Fruit fly (Drosophila melanogaster) whole organism, embryonic: ENCODE results near the gene CG15330.

Source experiments
- CG10321 ChIP-seq: fragments of 200-800 bp; sonication (Bioruptor generic); IDR thresholded peaks from 2 replicates; pipeline ENCODE4 v1.3.6; 2022; ENCODE audit warnings: missing biosample characterization, missing genetic modification characterization
- CG11398 ChIP-seq: fragments of 200-800 bp; sonication (Bioruptor generic); optimal IDR thresholded peaks from 2 replicates; lab custom pipeline; 2016; ENCODE audit warnings: missing biosample characterization, missing genetic modification characterization
- CG11504 ChIP-seq: fragments of 200-800 bp; sonication (Bioruptor generic); optimal IDR thresholded peaks from 3 replicates; lab custom pipeline; 2019; ENCODE audit warnings: missing biosample characterization, mild to moderate bottlenecking, missing genetic modification characterization, moderate library complexity
- CG12299 ChIP-seq: fragments of 200-800 bp; sonication (Bioruptor generic); optimal IDR thresholded peaks from 2 replicates; lab custom pipeline; 2018; ENCODE audit warnings: missing biosample characterization, mild to moderate bottlenecking, missing genetic modification characterization
- CG1233 ChIP-seq: fragments of 200-800 bp; sonication (Bioruptor generic); optimal IDR thresholded peaks from 4 replicates; lab custom pipeline; 2018; ENCODE audit warnings: missing biosample characterization, mild to moderate bottlenecking, missing genetic modification characterization
- CG14014 ChIP-seq: fragments of 200-800 bp; sonication (Bioruptor generic); IDR thresholded peaks from 2 replicates; pipeline ENCODE4 v1.3.6; 2022; ENCODE audit warnings: missing biosample characterization, missing genetic modification characterization
- CG15479 ChIP-seq: fragments of 200-800 bp; sonication (Bioruptor generic); optimal IDR thresholded peaks from 3 replicates; lab custom pipeline; 2019; ENCODE audit warnings: missing biosample characterization, mild to moderate bottlenecking, missing genetic modification characterization, moderate library complexity
- CG17361 ChIP-seq: fragments of 200-800 bp; sonication (Bioruptor generic); IDR thresholded peaks from 3 replicates; pipeline ENCODE4 v1.3.6; 2022; ENCODE audit warnings: missing biosample characterization, missing genetic modification characterization
- CG17829 ChIP-seq: fragments of 200-800 bp; optimal IDR thresholded peaks from 2 replicates; lab custom pipeline; 2019; ENCODE audit warnings: missing biosample characterization, mild to moderate bottlenecking, missing genetic modification characterization, moderate library complexity
- CG1832 ChIP-seq: fragments of 200-800 bp; sonication (Bioruptor generic); optimal IDR thresholded peaks from 2 replicates; lab custom pipeline; 2017; ENCODE audit warnings: missing biosample characterization, mild to moderate bottlenecking, missing genetic modification characterization, inconsistent platforms
- CG2199 ChIP-seq: fragments of 200-800 bp; sonication (Bioruptor generic); IDR thresholded peaks from 3 replicates; pipeline ENCODE4 v1.3.6; 2022; ENCODE audit warnings: missing biosample characterization, missing genetic modification characterization
- CG31388 ChIP-seq: fragments of 200-800 bp; sonication (Bioruptor generic); optimal IDR thresholded peaks from 2 replicates; lab custom pipeline; 2016; ENCODE audit warnings: missing biosample characterization, missing genetic modification characterization
- CG32532 ChIP-seq: fragments of 200-800 bp; sonication (Bioruptor generic); IDR thresholded peaks from 2 replicates; pipeline ENCODE4 v1.3.6; 2022; ENCODE audit warnings: missing biosample characterization, missing genetic modification characterization
- CG33213 ChIP-seq: fragments of 200-800 bp; sonication (Bioruptor generic); optimal IDR thresholded peaks from 3 replicates; lab custom pipeline; 2016; ENCODE audit warnings: missing biosample characterization, missing genetic modification characterization
- CG4424 ChIP-seq: fragments of 200-800 bp; sonication (Bioruptor generic); optimal IDR thresholded peaks from 3 replicates; lab custom pipeline; 2016; ENCODE audit warnings: missing biosample characterization, missing genetic modification characterization
- CG6765 ChIP-seq: fragments of 200-800 bp; sonication (Bioruptor generic); optimal IDR thresholded peaks from 3 replicates; lab custom pipeline; 2017; ENCODE audit warnings: missing biosample characterization, mild to moderate bottlenecking, missing genetic modification characterization
- CG6813 ChIP-seq: fragments of 200-800 bp; sonication (Bioruptor generic); optimal IDR thresholded peaks from 2 replicates; lab custom pipeline; 2017; ENCODE audit warnings: missing biosample characterization, missing genetic modification characterization, mild to moderate bottlenecking, moderate library complexity, missing genetic modification reagents
- CG7963 ChIP-seq: fragments of 200-800 bp; sonication (Bioruptor generic); IDR thresholded peaks from 3 replicates; pipeline ENCODE4 v1.3.6; 2022; ENCODE audit warnings: missing biosample characterization, missing genetic modification characterization; ENCODE audit not compliant: partially characterized antibody
- D19B ChIP-seq: fragments of 200-800 bp; sonication (Bioruptor generic); optimal IDR thresholded peaks from 2 replicates; lab custom pipeline; 2017; ENCODE audit warnings: missing biosample characterization, mild to moderate bottlenecking, missing genetic modification characterization
- Dip3 ChIP-seq: fragments of 200-800 bp; sonication (Bioruptor generic); optimal IDR thresholded peaks from 3 replicates; lab custom pipeline; 2016; ENCODE audit warnings: missing biosample characterization, missing genetic modification characterization
- E2f1 ChIP-seq: fragments of 200-800 bp; sonication (Bioruptor generic); IDR thresholded peaks from 2 replicates; pipeline ENCODE4 v1.3.6; 2022; ENCODE audit warnings: missing biosample characterization, missing genetic modification characterization
- Ets65A ChIP-seq: fragments of 200-800 bp; sonication (Bioruptor generic); peaks from one replicate; lab custom pipeline; 2016; ENCODE audit warnings: missing biosample characterization, missing genetic modification characterization
- Gug ChIP-seq: fragments of 200-800 bp; sonication (Bioruptor generic); IDR thresholded peaks from 4 replicates; pipeline ENCODE4 v1.3.6; 2022; ENCODE audit warnings: missing biosample characterization, missing genetic modification characterization
- HLHmδ ChIP-seq: fragments of 200-800 bp; sonication (Bioruptor generic); optimal IDR thresholded peaks from 2 replicates; lab custom pipeline; 2018; ENCODE audit warnings: missing biosample characterization, mild to moderate bottlenecking, missing genetic modification characterization, moderate library complexity
- Hr39 ChIP-seq: fragments of >200 bp; optimal IDR thresholded peaks from 2 replicates; lab custom pipeline; 2017
- Lpt ChIP-seq: fragments of >200 bp; optimal IDR thresholded peaks from 2 replicates; lab custom pipeline; 2018; ENCODE audit warnings: missing biosample characterization, missing genetic modification characterization
- Med ChIP-seq: fragments of 200-800 bp; sonication (Bioruptor generic); peaks from one replicate; lab custom pipeline; 2016; ENCODE audit warnings: missing biosample characterization, missing genetic modification characterization, mild to moderate bottlenecking, inconsistent platforms, moderate library complexity
- Spps ChIP-seq: fragments of 200-800 bp; sonication (Bioruptor generic); optimal IDR thresholded peaks from 2 replicates; lab custom pipeline; 2018; ENCODE audit warnings: missing biosample characterization, mild to moderate bottlenecking, missing genetic modification characterization
- Usf ChIP-seq: fragments of 200-800 bp; sonication (Bioruptor generic); optimal IDR thresholded peaks from 2 replicates; lab custom pipeline; 2017; ENCODE audit warnings: missing genotype, missing biosample characterization, missing genetic modification characterization
- Xbp1 ChIP-seq: fragments of 200-800 bp; sonication (Bioruptor generic); optimal IDR thresholded peaks from 3 replicates; lab custom pipeline; 2016; ENCODE audit warnings: missing biosample characterization, mild to moderate bottlenecking, missing genetic modification characterization
- ac ChIP-seq: fragments of 200-800 bp; sonication (Bioruptor generic); optimal IDR thresholded peaks from 3 replicates; lab custom pipeline; 2017; ENCODE audit warnings: missing biosample characterization, mild to moderate bottlenecking, missing genetic modification characterization
- az2 ChIP-seq: fragments of 200-800 bp; sonication (Bioruptor generic); optimal IDR thresholded peaks from 3 replicates; lab custom pipeline; 2016; ENCODE audit warnings: missing biosample characterization, missing genetic modification characterization
- cad ChIP-seq: fragments of >200 bp; optimal IDR thresholded peaks from 2 replicates; lab custom pipeline; 2017; ENCODE audit warnings: missing biosample characterization, missing genetic modification characterization
- chn ChIP-seq: fragments of 200-800 bp; sonication (Bioruptor generic); optimal IDR thresholded peaks from 2 replicates; lab custom pipeline; 2016; ENCODE audit warnings: missing biosample characterization, missing genetic modification characterization
- crol ChIP-seq: fragments of 200-800 bp; sonication (Bioruptor generic); IDR thresholded peaks from 2 replicates; pipeline ENCODE4 v1.3.6; 2022; ENCODE audit warnings: missing biosample characterization, missing genetic modification characterization
- dimm ChIP-seq: fragments of 200-800 bp; sonication (Bioruptor generic); IDR thresholded peaks from 2 replicates; pipeline ENCODE4 v1.3.6; 2022; ENCODE audit warnings: missing biosample characterization, missing genetic modification characterization
- eve ChIP-seq, 2 experiments: fragments of >200 bp; optimal IDR thresholded peaks; 2 replicates each; lab custom pipeline; 2017; ENCODE audit warnings: missing biosample characterization in 2 of 2, missing genetic modification characterization in 2 of 2
- gro ChIP-seq: fragments of 200-800 bp; sonication (Bioruptor generic); optimal IDR thresholded peaks from 2 replicates; lab custom pipeline; 2016; ENCODE audit warnings: missing biosample characterization, missing genetic modification characterization
- h ChIP-seq: fragments of >200 bp; optimal IDR thresholded peaks from 2 replicates; lab custom pipeline; 2017
- kni ChIP-seq: fragments of 200-800 bp; sonication (Bioruptor generic); optimal IDR thresholded peaks from 3 replicates; lab custom pipeline; 2017; ENCODE audit warnings: mild to moderate bottlenecking, missing biosample characterization, missing genetic modification reagents, missing genetic modification characterization
- pan ChIP-seq, 4 experiments: fragments of >200 bp in 3 of 4; fragments of 200-800 bp in 1 of 4; sonication (Bioruptor generic) in 1 of 4; optimal IDR thresholded peaks in 3 of 4; IDR thresholded peaks in 1 of 4; 2 replicates each; pipeline versions ENCODE4 v1.3.6 to Lab custom; 2017 to 2022; ENCODE audit warnings: missing biosample characterization in 2 of 4, missing genetic modification characterization in 2 of 4, mixed read lengths in 1 of 4
- pros ChIP-seq: fragments of 200-800 bp; sonication (Bioruptor generic); optimal IDR thresholded peaks from 3 replicates; lab custom pipeline; 2019; ENCODE audit warnings: missing biosample characterization, mild to moderate bottlenecking, missing genetic modification characterization, moderate library complexity
- ranshi ChIP-seq: fragments of 200-800 bp; sonication (Bioruptor generic); IDR thresholded peaks from 2 replicates; pipeline ENCODE4 v1.3.6; 2022; ENCODE audit warnings: missing biosample characterization, missing genetic modification characterization
- row ChIP-seq: fragments of 200-800 bp; sonication (Bioruptor generic); IDR thresholded peaks from 3 replicates; pipeline ENCODE4 v1.3.6; 2022; ENCODE audit warnings: missing biosample characterization, missing genetic modification characterization
- sd ChIP-seq: fragments of 200-800 bp; sonication (Bioruptor generic); optimal IDR thresholded peaks from 3 replicates; lab custom pipeline; 2018; ENCODE audit warnings: missing biosample characterization, mild to moderate bottlenecking, missing genetic modification characterization, moderate library complexity
- sens ChIP-seq: fragments of 200-800 bp; sonication (Bioruptor generic); peaks from one replicate; lab custom pipeline; 2016; ENCODE audit warnings: missing biosample characterization, missing genetic modification characterization
- ssp ChIP-seq: fragments of 200-800 bp; sonication (Bioruptor generic); IDR thresholded peaks from 2 replicates; pipeline ENCODE4 v1.3.6; 2022; ENCODE audit warnings: missing biosample characterization, missing genetic modification characterization
- tll ChIP-seq, 2 experiments: fragments of 200-800 bp in 1 of 2; fragments of >200 bp in 1 of 2; sonication (Bioruptor generic) in 1 of 2; optimal IDR thresholded peaks; 2 replicates each; lab custom pipeline; 2017 to 2019; ENCODE audit warnings: missing biosample characterization in 2 of 2, missing genetic modification characterization in 2 of 2, mild to moderate bottlenecking in 1 of 2, moderate library complexity in 1 of 2
- tx ChIP-seq: fragments of 200-800 bp; sonication (Bioruptor generic); optimal IDR thresholded peaks from 2 replicates; lab custom pipeline; 2016; ENCODE audit warnings: missing biosample characterization, missing genetic modification characterization
- vnd ChIP-seq: fragments of 200-800 bp; sonication (Bioruptor generic); IDR thresholded peaks from 3 replicates; pipeline ENCODE4 v1.3.6; 2022; ENCODE audit warnings: missing biosample characterization, missing genetic modification characterization; ENCODE audit not compliant: partially characterized antibody

The CG15330 gene

DNA sequence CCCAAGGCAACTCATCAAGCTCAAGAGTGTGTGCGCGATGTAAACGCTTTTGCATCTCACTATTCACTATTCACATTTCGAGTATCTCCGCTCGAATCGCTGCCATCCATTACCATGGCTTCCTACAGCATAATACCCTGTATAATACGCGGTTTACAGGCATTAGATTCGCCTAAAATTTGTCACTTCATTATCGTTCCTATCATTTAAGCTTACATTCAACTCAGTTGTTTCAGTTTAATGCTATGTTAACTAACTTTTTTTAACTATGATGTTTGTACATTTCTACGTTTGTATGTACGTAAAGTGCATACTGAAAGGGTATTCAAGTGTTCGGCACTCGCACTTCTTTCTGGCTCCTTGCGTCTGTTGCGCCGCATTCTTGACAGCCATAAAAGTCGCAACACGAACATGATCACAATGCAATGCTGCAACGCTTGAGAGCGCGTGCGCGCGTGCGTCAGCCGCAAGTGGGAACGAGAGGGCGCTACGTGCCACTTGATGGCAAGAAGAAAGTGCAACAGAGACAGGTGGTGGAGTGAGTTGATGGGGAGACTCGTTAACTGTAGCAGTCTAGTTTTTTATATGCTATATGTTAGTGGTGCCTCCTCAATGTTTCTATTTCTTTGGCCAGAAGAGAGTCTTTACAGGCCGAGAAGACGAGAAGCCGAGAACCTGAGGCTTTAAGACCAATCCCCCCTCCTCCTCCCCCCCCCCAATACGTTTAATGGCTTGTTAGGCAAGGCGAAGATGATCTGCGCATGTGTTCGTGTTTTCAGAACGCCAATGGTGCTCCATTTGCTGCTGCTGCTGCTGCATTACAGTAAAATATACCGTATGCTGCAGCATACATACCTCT lies 21.3 kb downstream of the CG15330 start (continued):
- TF ChIP-seq CG4424 (GFP tag; lab: Kevin White, UChicago) (no peak), ssp (no peak), CG6813 (no peak), tx (no peak), tll (GFP tag; optimal IDR thresholded peaks at IDR 0.05; lab: Kevin White, UChicago) (peak in 1 of 2 experiments; percentile 54), kni (GFP tag; lab: Kevin White, UChicago) (peak; percentile 39), CG15479 (peak; percentile 33), chn (no peak), CG6765 (GFP tag; lab: Kevin White, UChicago) (no peak), Gug (GFP tag; lab: Robert Waterston, UW) (no peak), D19B (GFP tag; lab: Kevin White, UChicago) (peak; percentile 48), CG11504 (tag; lab: Kevin White, UChicago) (no peak), CG1832 (peak; percentile 75), CG17361 (no peak), CG17829 (tag; lab: Kevin White, UChicago) (no peak), CG11398 (GFP tag; lab: Kevin White, UChicago) (no peak), Med (GFP tag; lab: Kevin White, UChicago) (peak; percentile 37), gro (no peak), CG33213 (GFP tag; lab: Kevin White, UChicago) (no peak), az2 (GFP tag; lab: Kevin White, UChicago) (no peak), eve (GFP tag; optimal IDR thresholded peaks at IDR 0.05; lab: Kevin White, UChicago) (peak in 1 of 2 experiments; percentile 46), pros (peak; percentile 49), Spps (tag; lab: Kevin White, UChicago) (no peak), dimm (GFP tag; lab: Robert Waterston, UW) (no peak), CG1233 (GFP tag; lab: Kevin White, UChicago) (no peak), Ets65A (GFP tag; lab: Kevin White, UChicago) (peak; percentile 83), E2f1 (GFP tag; lab: Robert Waterston, UW) (no peak), h (lab: Kevin White, UChicago) (no peak), CG2199 (GFP tag; lab: Robert Waterston, UW) (no peak), Dip3 (no peak), Lpt (GFP tag; lab: Kevin White, UChicago) (peak; percentile 51), HLHmδ (GFP tag; lab: Kevin White, UChicago) (peak; percentile 44), vnd (no peak), CG32532 (GFP tag; lab: Robert Waterston, UW) (no peak), cad (GFP tag; lab: Kevin White, UChicago) (peak; percentile 56), CG10321 (GFP tag; lab: Robert Waterston, UW) (no peak), ranshi (GFP tag; lab: Robert Waterston, UW) (no peak), row (peak; percentile 50), Usf (no peak), Hr39 (peak; percentile 98), CG7963 (GFP tag; lab: Robert Waterston, UW) (no peak), ac (GFP tag; lab: Kevin White, UChicago) (no peak), CG14014 (no peak), CG12299 (no peak), sd (peak; percentile 49), crol (GFP tag; lab: Robert Waterston, UW) (peak; percentile 51), Xbp1 (GFP tag; lab: Kevin White, UChicago) (no peak), CG31388 (GFP tag; lab: Kevin White, UChicago) (no peak), sens (GFP tag; lab: Kevin White, UChicago) (peak; percentile 3), pan (optimal IDR thresholded peaks at IDR 0.05; lab: Kevin White, UChicago) (peak in 1 of 2 experiments; percentile 28), pan (GFP tag; optimal IDR thresholded peaks at IDR 0.05 in 1 of 2, IDR thresholded peaks at IDR 0.05 in 1 of 2) (peak in 1 of 2 experiments; percentile 64)
